Fruit fly (Drosophila melanogaster): ENCODE data around the gene Vha100-2.
A peak's percentile ranks its signal among the peaks of the same experiment; 100 is the strongest.

Gene Vha100-2

dm6 chr3R:18398954-18399697, at the start of gene Vha100-2:
Vha100-2 (minus strand) TSS chr3R:18399169.
- TF ChIP-seq Sin3A (optimal IDR thresholded peaks at IDR 0.05) (no peak), h (optimal IDR thresholded peaks at IDR 0.05) (no peak), psq (optimal IDR thresholded peaks at IDR 0.05) (no peak), Myc (optimal IDR thresholded peaks at IDR 0.05) (no peak), insv (optimal IDR thresholded peaks at IDR 0.05) (no peak), ttk (optimal IDR thresholded peaks at IDR 0.05) (no peak)

dm6 chr3R:18448059-18448979, 49.4 kb upstream of the Vha100-2 start:
- TF ChIP-seq insv (optimal IDR thresholded peaks at IDR 0.05) (no peak), h (optimal IDR thresholded peaks at IDR 0.05) (no peak), psq (optimal IDR thresholded peaks at IDR 0.05) (no peak), Myc (optimal IDR thresholded peaks at IDR 0.05) (no peak), ttk (optimal IDR thresholded peaks at IDR 0.05) (no peak), Sin3A (optimal IDR thresholded peaks at IDR 0.05) (no peak)

dm6 chr3R:18447146-18447773, 48.3 kb upstream of the Vha100-2 start:
- TF ChIP-seq insv (optimal IDR thresholded peaks at IDR 0.05) (peak; percentile 71), Myc (optimal IDR thresholded peaks at IDR 0.05) (no peak)

dm6 chr3R:18445148-18445843, 46.3 kb upstream of the Vha100-2 start:
- no peak for TF ChIP-seq Myc (optimal IDR thresholded peaks at IDR 0.05)
- TF ChIP-seq ttk (optimal IDR thresholded peaks at IDR 0.05) = no peak
- TF ChIP-seq insv (optimal IDR thresholded peaks at IDR 0.05) = no peak
- TF ChIP-seq Sin3A (optimal IDR thresholded peaks at IDR 0.05) = no peak
- no peak for TF ChIP-seq psq (optimal IDR thresholded peaks at IDR 0.05)
- TF ChIP-seq h (optimal IDR thresholded peaks at IDR 0.05) = no peak

- TF ChIP-seq psq (optimal IDR thresholded peaks at IDR 0.05) (no peak), h (optimal IDR thresholded peaks at IDR 0.05) (no peak), Myc (optimal IDR thresholded peaks at IDR 0.05) (no peak)
Observed at dm6 chr3R:18443232-18443631, 44.3 kb upstream of the Vha100-2 start.

dm6 chr3R:18438827-18439717, 40.1 kb upstream of the Vha100-2 start:
- TF ChIP-seq h (optimal IDR thresholded peaks at IDR 0.05) = no peak
- no peak for TF ChIP-seq Sin3A (optimal IDR thresholded peaks at IDR 0.05)
- TF ChIP-seq insv (optimal IDR thresholded peaks at IDR 0.05) = no peak
- no peak for TF ChIP-seq psq (optimal IDR thresholded peaks at IDR 0.05)
- no peak for TF ChIP-seq Myc (optimal IDR thresholded peaks at IDR 0.05)
- TF ChIP-seq ttk (optimal IDR thresholded peaks at IDR 0.05) = no peak

- TF ChIP-seq psq (optimal IDR thresholded peaks at IDR 0.05) (no peak), ttk (optimal IDR thresholded peaks at IDR 0.05) (no peak), Myc (optimal IDR thresholded peaks at IDR 0.05) (no peak), insv (optimal IDR thresholded peaks at IDR 0.05) (no peak), Sin3A (optimal IDR thresholded peaks at IDR 0.05) (no peak), h (optimal IDR thresholded peaks at IDR 0.05) (no peak)
Observed at dm6 chr3R:18438181-18438826, 39.3 kb upstream of the Vha100-2 start.

dm6 chr3R:18436550-18437362, 37.8 kb upstream of the Vha100-2 start:
- TF ChIP-seq psq (optimal IDR thresholded peaks at IDR 0.05) (no peak), h (optimal IDR thresholded peaks at IDR 0.05) (no peak), Myc (optimal IDR thresholded peaks at IDR 0.05) (no peak), insv (optimal IDR thresholded peaks at IDR 0.05) (no peak), Sin3A (optimal IDR thresholded peaks at IDR 0.05) (no peak), ttk (optimal IDR thresholded peaks at IDR 0.05) (no peak)

dm6 chr3R:18432905-18433304, 33.9 kb upstream of the Vha100-2 start:
- TF ChIP-seq psq (optimal IDR thresholded peaks at IDR 0.05) (no peak), ttk (optimal IDR thresholded peaks at IDR 0.05) (no peak), Myc (optimal IDR thresholded peaks at IDR 0.05) (no peak), Sin3A (optimal IDR thresholded peaks at IDR 0.05) (no peak), insv (optimal IDR thresholded peaks at IDR 0.05) (no peak), h (optimal IDR thresholded peaks at IDR 0.05) (no peak)

dm6 chr3R:18423352-18423751, 24.4 kb upstream of the Vha100-2 start:
- TF ChIP-seq Myc (optimal IDR thresholded peaks at IDR 0.05) = no peak
- TF ChIP-seq insv (optimal IDR thresholded peaks at IDR 0.05) = no peak
- no peak for TF ChIP-seq ttk (optimal IDR thresholded peaks at IDR 0.05)
- TF ChIP-seq psq (optimal IDR thresholded peaks at IDR 0.05) = no peak
- no peak for TF ChIP-seq h (optimal IDR thresholded peaks at IDR 0.05)
- no peak for TF ChIP-seq Sin3A (optimal IDR thresholded peaks at IDR 0.05)
